Fruit fly (Drosophila melanogaster): ENCODE measurements around the gene Syn1.

- TF ChIP-seq EcR (GFP tag; optimal IDR thresholded peaks at IDR 0.05) (no peak), CG8301 (tag; optimal IDR thresholded peaks at IDR 0.05) (peak; percentile 80), CG10348 (GFP tag; IDR thresholded peaks at IDR 0.05) (peak; percentile 83), CG13204 (GFP tag; optimal IDR thresholded peaks at IDR 0.05) (no peak), Snoo (tag; optimal IDR thresholded peaks at IDR 0.05) (peak; percentile 74), CG34367 (tag; optimal IDR thresholded peaks at IDR 0.05) (peak; percentile 77), D1 (tag; optimal IDR thresholded peaks at IDR 0.05) (peak; percentile 63), gl (tag; optimal IDR thresholded peaks at IDR 0.05) (peak; percentile 44), fd96Ca (GFP tag; IDR thresholded peaks at IDR 0.05) (peak; percentile 94), Pif1B (GFP tag; optimal IDR thresholded peaks at IDR 0.05) (peak; percentile 68), CG14655 (GFP tag; optimal IDR thresholded peaks at IDR 0.05) (peak; percentile 79), CG8159 (tag; optimal IDR thresholded peaks at IDR 0.05) (peak; percentile 75), CG9948 (tag; optimal IDR thresholded peaks at IDR 0.05) (peak; percentile 81), Ets98B (GFP tag; IDR thresholded peaks at IDR 0.05) (peak; percentile 89)
Observed at dm6 chr3L:21728616-21729047, 41.7 kb downstream of the Syn1 start, which contains the start of the genes CG11247 and Polr2H.

Data from whole organism, pupa.